Fruit fly (Drosophila melanogaster) Kc167 (cell line): ENCODE results near the gene mRpS26.

Source experiments
- Sin3A ChIP-seq: fragments of >200 bp; optimal IDR thresholded peaks from 2 replicates; lab custom pipeline; 2018; ENCODE audit warnings: missing external identifiers
- h ChIP-seq: fragments of >200 bp; optimal IDR thresholded peaks from 3 replicates; lab custom pipeline; 2018; ENCODE audit warnings: missing external identifiers
- psq ChIP-seq: fragments of >200 bp; optimal IDR thresholded peaks from 2 replicates; lab custom pipeline; 2017; ENCODE audit warnings: missing external identifiers

- TF ChIP-seq Sin3A (no peak), h (lab: Kevin White, UChicago) (no peak), psq (lab: Kevin White, UChicago) (no peak)
Measured at dm6 chr3L:18083402-18083801, 23.0 kb upstream of the mRpS26 start.
